Fruit fly (Drosophila melanogaster) whole organism, embryonic: ENCODE results near the gene Obp99b.
A peak's percentile ranks its signal among the peaks of the same experiment; 100 is the strongest.

Source experiments
- ATbp ChIP-seq: fragments of 200-800 bp; sonication (Bioruptor generic); optimal IDR thresholded peaks from 2 replicates; lab custom pipeline; 2017; ENCODE audit warnings: missing biosample characterization, mild to moderate bottlenecking, missing genetic modification characterization, missing genetic modification reagents
- Ada2b ChIP-seq: fragments of 200-800 bp; sonication (Bioruptor generic); IDR thresholded peaks from 2 replicates; pipeline ENCODE4 v1.3.6; 2022; ENCODE audit warnings: missing biosample characterization, missing genetic modification characterization
- BtbVII ChIP-seq: fragments of 200-800 bp; sonication (Bioruptor generic); optimal IDR thresholded peaks from 3 replicates; lab custom pipeline; 2017; ENCODE audit warnings: missing biosample characterization, mild to moderate bottlenecking, missing genetic modification characterization
- CG1024 ChIP-seq: fragments of 200-800 bp; sonication (Bioruptor generic); IDR thresholded peaks from 2 replicates; pipeline ENCODE4 v1.3.6; 2022; ENCODE audit warnings: missing biosample characterization, missing genetic modification characterization
- CG10274 ChIP-seq: fragments of 200-800 bp; sonication (Bioruptor generic); optimal IDR thresholded peaks from 3 replicates; lab custom pipeline; 2017; ENCODE audit warnings: missing biosample characterization, mild to moderate bottlenecking, missing genetic modification characterization
- CG1233 ChIP-seq: fragments of 200-800 bp; sonication (Bioruptor generic); optimal IDR thresholded peaks from 4 replicates; lab custom pipeline; 2018; ENCODE audit warnings: missing biosample characterization, mild to moderate bottlenecking, missing genetic modification characterization
- CG14014 ChIP-seq: fragments of 200-800 bp; sonication (Bioruptor generic); IDR thresholded peaks from 2 replicates; pipeline ENCODE4 v1.3.6; 2022; ENCODE audit warnings: missing biosample characterization, missing genetic modification characterization
- CG14965 ChIP-seq: fragments of 200-800 bp; sonication (Bioruptor generic); optimal IDR thresholded peaks from 2 replicates; lab custom pipeline; 2016; ENCODE audit warnings: missing biosample characterization, missing genetic modification characterization, borderline replicate concordance
- CG1792 ChIP-seq: fragments of 200-800 bp; sonication (Bioruptor generic); optimal IDR thresholded peaks from 2 replicates; lab custom pipeline; 2016; ENCODE audit warnings: missing biosample characterization, missing genetic modification characterization
- CG2202 ChIP-seq: fragments of 200-800 bp; sonication (Bioruptor generic); optimal IDR thresholded peaks from 2 replicates; lab custom pipeline; 2018; ENCODE audit warnings: missing biosample characterization, mild to moderate bottlenecking, missing genetic modification characterization
- CG30403 ChIP-seq: fragments of 200-800 bp; sonication (Bioruptor generic); optimal IDR thresholded peaks from 3 replicates; lab custom pipeline; 2016; ENCODE audit warnings: missing biosample characterization, missing genetic modification characterization
- CG31224 ChIP-seq: fragments of 200-800 bp; sonication (Bioruptor generic); IDR thresholded peaks from 2 replicates; pipeline ENCODE4 v1.3.6; 2022; ENCODE audit warnings: missing biosample characterization, missing genetic modification characterization
- CG31441 ChIP-seq: fragments of 200-800 bp; sonication (Bioruptor generic); IDR thresholded peaks from 2 replicates; pipeline ENCODE4 v1.3.6; 2022; ENCODE audit warnings: missing biosample characterization, missing genetic modification characterization
- CG43689 ChIP-seq: fragments of 200-800 bp; sonication (Bioruptor generic); IDR thresholded peaks from 2 replicates; pipeline ENCODE4 v1.3.6; 2022; ENCODE audit warnings: missing biosample characterization, missing genetic modification characterization
- CG4854 ChIP-seq: fragments of 200-800 bp; sonication (Bioruptor generic); optimal IDR thresholded peaks from 2 replicates; lab custom pipeline; 2016; ENCODE audit warnings: missing biosample characterization, missing genetic modification characterization, inconsistent platforms
- CG7556 ChIP-seq: fragments of 200-800 bp; sonication (Bioruptor generic); optimal IDR thresholded peaks from 2 replicates; lab custom pipeline; 2017; ENCODE audit warnings: missing biosample characterization, mild to moderate bottlenecking, missing genetic modification characterization
- CG9932 ChIP-seq: fragments of 200-800 bp; sonication (Bioruptor generic); IDR thresholded peaks from 2 replicates; pipeline ENCODE4 v1.3.6; 2022; ENCODE audit warnings: missing biosample characterization, missing genetic modification characterization
- D19B ChIP-seq: fragments of 200-800 bp; sonication (Bioruptor generic); optimal IDR thresholded peaks from 2 replicates; lab custom pipeline; 2017; ENCODE audit warnings: missing biosample characterization, mild to moderate bottlenecking, missing genetic modification characterization
- Doc3 ChIP-seq: fragments of 200-800 bp; sonication (Bioruptor generic); IDR thresholded peaks from 3 replicates; pipeline ENCODE4 v1.3.6; 2022; ENCODE audit warnings: missing biosample characterization, missing genetic modification characterization; ENCODE audit not compliant: partially characterized antibody
- Dref ChIP-seq: fragments of 200-800 bp; sonication (Bioruptor generic); IDR thresholded peaks from 2 replicates; pipeline ENCODE4 v1.3.6; 2022; ENCODE audit warnings: missing biosample characterization, missing genetic modification characterization
- Fer3 ChIP-seq: fragments of 200-800 bp; sonication (Bioruptor generic); optimal IDR thresholded peaks from 2 replicates; lab custom pipeline; 2018; ENCODE audit warnings: missing biosample characterization, mild to moderate bottlenecking, missing genetic modification characterization, moderate library complexity
- Hr51 ChIP-seq, 2 experiments: fragments of 200-800 bp; sonication (Bioruptor generic); optimal IDR thresholded peaks; 2 replicates in 1 of 2; 3 replicates in 1 of 2; lab custom pipeline; 2016 to 2018; ENCODE audit warnings: missing biosample characterization in 2 of 2, missing genetic modification characterization in 2 of 2, mild to moderate bottlenecking in 1 of 2, moderate library complexity in 1 of 2
- MTF-1 ChIP-seq: fragments of 200-800 bp; sonication (Bioruptor generic); optimal IDR thresholded peaks from 2 replicates; lab custom pipeline; 2018; ENCODE audit warnings: missing biosample characterization, mild to moderate bottlenecking, missing genetic modification characterization, borderline replicate concordance
- Med ChIP-seq: fragments of 200-800 bp; sonication (Bioruptor generic); peaks from one replicate; lab custom pipeline; 2016; ENCODE audit warnings: missing biosample characterization, missing genetic modification characterization, mild to moderate bottlenecking, inconsistent platforms, moderate library complexity
- Neu2 ChIP-seq: fragments of 200-800 bp; sonication (Bioruptor generic); optimal IDR thresholded peaks from 3 replicates; lab custom pipeline; 2016; ENCODE audit warnings: missing biosample characterization, missing genetic modification characterization, borderline replicate concordance
- aop ChIP-seq: fragments of 200-800 bp; sonication (Bioruptor generic); IDR thresholded peaks from 2 replicates; pipeline ENCODE4 v1.3.6; 2022; ENCODE audit warnings: missing biosample characterization, missing genetic modification characterization
- ase ChIP-seq: fragments of 200-800 bp; sonication (Bioruptor generic); IDR thresholded peaks from 3 replicates; pipeline ENCODE4 v1.3.6; 2022; ENCODE audit warnings: missing biosample characterization, missing genetic modification characterization
- bab2 ChIP-seq: fragments of 200-800 bp; sonication (Bioruptor generic); optimal IDR thresholded peaks from 2 replicates; lab custom pipeline; 2016; ENCODE audit warnings: missing biosample characterization, missing genetic modification characterization
- br ChIP-seq: fragments of >200 bp; optimal IDR thresholded peaks from 2 replicates; lab custom pipeline; 2017
- btn ChIP-seq: fragments of 200-800 bp; sonication (Bioruptor generic); optimal IDR thresholded peaks from 2 replicates; lab custom pipeline; 2016; ENCODE audit warnings: missing biosample characterization, missing genetic modification characterization
- chinmo ChIP-seq: fragments of 200-800 bp; sonication (Bioruptor generic); IDR thresholded peaks from 4 replicates; pipeline ENCODE4 v1.3.6; 2022; ENCODE audit warnings: missing biosample characterization, missing genetic modification characterization; ENCODE audit not compliant: partially characterized antibody
- chm ChIP-seq: fragments of 200-800 bp; sonication (Bioruptor generic); IDR thresholded peaks from 2 replicates; pipeline ENCODE4 v1.3.6; 2022; ENCODE audit warnings: missing biosample characterization, missing genetic modification characterization
- danr ChIP-seq: fragments of 200-800 bp; sonication (Bioruptor generic); IDR thresholded peaks from 2 replicates; pipeline ENCODE4 v1.3.6; 2022; ENCODE audit warnings: missing biosample characterization, missing genetic modification characterization
- exex ChIP-seq: fragments of 200-800 bp; sonication (Bioruptor generic); optimal IDR thresholded peaks from 4 replicates; lab custom pipeline; 2018; ENCODE audit warnings: missing biosample characterization, mild to moderate bottlenecking, missing genetic modification characterization, moderate library complexity
- fd3F ChIP-seq: fragments of 200-800 bp; sonication (Bioruptor generic); optimal IDR thresholded peaks from 2 replicates; lab custom pipeline; 2018; ENCODE audit warnings: missing biosample characterization, mild to moderate bottlenecking, missing genetic modification characterization, moderate library complexity
- gce ChIP-seq: fragments of 200-800 bp; sonication (Bioruptor generic); IDR thresholded peaks from 3 replicates; pipeline ENCODE4 v1.3.6; 2022; ENCODE audit warnings: missing biosample characterization, missing genetic modification characterization
- gem ChIP-seq: fragments of 200-800 bp; sonication (Bioruptor generic); optimal IDR thresholded peaks from 2 replicates; lab custom pipeline; 2019; ENCODE audit warnings: missing biosample characterization, mild to moderate bottlenecking, missing genetic modification characterization, moderate library complexity
- gt ChIP-seq: fragments of 200-800 bp; sonication (Bioruptor generic); IDR thresholded peaks from 2 replicates; pipeline ENCODE4 v1.3.6; 2022; ENCODE audit warnings: missing biosample characterization, missing genetic modification characterization
- hth ChIP-seq: fragments of >200 bp; optimal IDR thresholded peaks from 2 replicates; lab custom pipeline; 2017; ENCODE audit warnings: inconsistent platforms
- nau ChIP-seq: fragments of 200-800 bp; sonication (Bioruptor generic); optimal IDR thresholded peaks from 3 replicates; lab custom pipeline; 2017; ENCODE audit warnings: missing biosample characterization, mild to moderate bottlenecking, missing genetic modification characterization, missing genetic modification reagents
- nerfin-2 ChIP-seq: fragments of 200-800 bp; sonication (Bioruptor generic); IDR thresholded peaks from 2 replicates; pipeline ENCODE4 v1.3.6; 2022; ENCODE audit warnings: missing biosample characterization, missing genetic modification characterization; ENCODE audit not compliant: partially characterized antibody
- otp ChIP-seq: fragments of 200-800 bp; sonication (Bioruptor generic); IDR thresholded peaks from 3 replicates; pipeline ENCODE4, ENCODE4 v1.3.6; 2022; ENCODE audit warnings: missing biosample characterization, missing genetic modification characterization
- pb ChIP-seq: fragments of 200-800 bp; sonication (Bioruptor generic); optimal IDR thresholded peaks from 3 replicates; lab custom pipeline; 2016; ENCODE audit warnings: missing biosample characterization, missing genetic modification characterization
- peb ChIP-seq: fragments of 200-800 bp; sonication (Bioruptor generic); IDR thresholded peaks from 2 replicates; pipeline ENCODE4 v1.3.6; 2022; ENCODE audit warnings: missing biosample characterization, missing genetic modification characterization
- slou ChIP-seq: fragments of 200-800 bp; sonication (Bioruptor generic); optimal IDR thresholded peaks from 3 replicates; lab custom pipeline; 2016; ENCODE audit warnings: missing biosample characterization, missing genetic modification characterization
- sob ChIP-seq: fragments of 200-800 bp; sonication (Bioruptor generic); IDR thresholded peaks from 2 replicates; pipeline ENCODE4 v1.3.6; 2022; ENCODE audit warnings: missing biosample characterization, missing genetic modification characterization
- twi ChIP-seq: fragments of 200-800 bp; optimal IDR thresholded peaks from 2 replicates; lab custom pipeline; 2019; ENCODE audit warnings: missing biosample characterization, mild to moderate bottlenecking, missing genetic modification characterization, moderate library complexity
- vnd ChIP-seq: fragments of 200-800 bp; sonication (Bioruptor generic); IDR thresholded peaks from 3 replicates; pipeline ENCODE4 v1.3.6; 2022; ENCODE audit warnings: missing biosample characterization, missing genetic modification characterization; ENCODE audit not compliant: partially characterized antibody
- wor ChIP-seq: fragments of 200-800 bp; sonication (Bioruptor generic); IDR thresholded peaks from 2 replicates; pipeline ENCODE4 v1.3.6; 2022; ENCODE audit warnings: missing biosample characterization, missing genetic modification characterization
- zen ChIP-seq: fragments of 200-800 bp; sonication (Bioruptor generic); optimal IDR thresholded peaks from 3 replicates; lab custom pipeline; 2018; ENCODE audit warnings: missing biosample characterization, mild to moderate bottlenecking, missing genetic modification characterization, moderate library complexity
- zfh1 ChIP-seq: fragments of 200-800 bp; sonication (Bioruptor generic); IDR thresholded peaks from 3 replicates; pipeline ENCODE4 v1.3.6; 2022; ENCODE audit warnings: missing biosample characterization, missing genetic modification characterization

The Obp99b gene

DNA sequence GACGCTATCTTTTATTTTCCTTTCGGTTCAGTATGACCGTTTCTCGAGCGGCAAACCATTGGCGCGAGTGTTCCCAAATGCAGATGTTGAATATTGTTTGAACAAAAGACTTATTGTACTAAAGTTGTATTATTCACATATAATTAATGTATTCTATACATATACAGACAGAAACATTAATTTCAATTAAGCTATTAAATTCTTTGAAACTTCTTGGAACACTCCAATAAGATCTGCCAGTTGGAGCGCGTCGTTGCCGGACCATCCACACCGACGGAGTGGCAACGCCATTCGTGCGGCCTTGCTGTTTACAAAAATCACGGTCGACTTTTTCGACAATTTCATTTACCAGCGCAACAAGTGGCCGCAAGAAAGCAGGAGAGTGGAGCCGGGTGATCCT lies 28.4 kb upstream of the Obp99b start, which contains the start of the genes Wdr24 and IntS11 (continued):
- TF ChIP-seq CG14965 (GFP tag; lab: Kevin White, UChicago), result no peak
- TF ChIP-seq CG10274, result peak; percentile 23
- TF ChIP-seq CG1792, result peak; percentile 43
- TF ChIP-seq CG4854 (GFP tag; lab: Kevin White, UChicago), result peak; percentile 58
- peak; percentile 80 for TF ChIP-seq CG43689 (GFP tag; lab: Robert Waterston, UW)
- peak; percentile 94 for TF ChIP-seq CG14014 (GFP tag; lab: Robert Waterston, UW)
- TF ChIP-seq zfh1, result peak; percentile 81
- TF ChIP-seq br (lab: Kevin White, UChicago), result no peak
- peak; percentile 59 for TF ChIP-seq zen (tag; lab: Kevin White, UChicago)
- 0 out of 2 replicates have a peak, but pooled peaks have one; percentile 9 for TF ChIP-seq nerfin-2 (GFP tag; lab: Robert Waterston, UW)
- TF ChIP-seq nau (GFP tag; lab: Kevin White, UChicago), result no peak
- TF ChIP-seq peb (GFP tag; lab: Robert Waterston, UW), result peak; percentile 71
- peak; percentile 83 for TF ChIP-seq CG1233 (GFP tag; lab: Kevin White, UChicago)
- peak; percentile 97 for TF ChIP-seq CG9932 (GFP tag; lab: Robert Waterston, UW)
- TF ChIP-seq otp (GFP tag; lab: Robert Waterston, UW), result peak; percentile 65; the same call in 1 of the 3 replicates
- peak; percentile 57 for TF ChIP-seq slou (GFP tag; lab: Kevin White, UChicago)
- TF ChIP-seq CG1024 (GFP tag; lab: Robert Waterston, UW), result peak; percentile 59; the same call in 1 of the 2 replicates
- no peak for TF ChIP-seq pb (GFP tag; lab: Kevin White, UChicago)
- peak; percentile 60 for TF ChIP-seq exex
- TF ChIP-seq twi (tag; lab: Kevin White, UChicago), result peak; percentile 71
- TF ChIP-seq BtbVII (GFP tag; lab: Kevin White, UChicago), result peak; percentile 27
- no peak for TF ChIP-seq Neu2 (GFP tag; lab: Kevin White, UChicago)
- TF ChIP-seq ATbp (GFP tag; lab: Kevin White, UChicago), result no peak
- TF ChIP-seq CG30403 (GFP tag; lab: Kevin White, UChicago), result peak; percentile 86
- TF ChIP-seq CG31224 (GFP tag; lab: Robert Waterston, UW), result peak; percentile 88
- peak; percentile 52; the same call in 2 of the 3 replicates for TF ChIP-seq vnd (GFP tag; lab: Robert Waterston, UW)
- TF ChIP-seq gce (GFP tag; lab: Robert Waterston, UW), result peak; percentile 42; the same call in 1 of the 3 replicates
- TF ChIP-seq Med (GFP tag; lab: Kevin White, UChicago), result peak; percentile 96
- TF ChIP-seq Doc3 (GFP tag; lab: Robert Waterston, UW), result no peak
- 0 out of 4 replicates have a peak, but pooled peaks have one; percentile 57 for TF ChIP-seq chinmo (GFP tag; lab: Robert Waterston, UW)
- peak; percentile 90 for TF ChIP-seq danr (GFP tag; lab: Robert Waterston, UW)
- TF ChIP-seq CG7556 (GFP tag; lab: Kevin White, UChicago), result peak; percentile 71
- peak; percentile 68 for TF ChIP-seq gt (GFP tag; lab: Robert Waterston, UW)
- TF ChIP-seq btn, result no peak
- TF ChIP-seq Ada2b (GFP tag; lab: Robert Waterston, UW), result peak; percentile 84
- TF ChIP-seq CG31441 (GFP tag; lab: Robert Waterston, UW), result no peak; the same call in 1 of the 2 replicates
- TF ChIP-seq Fer3 (tag; lab: Kevin White, UChicago), result peak; percentile 92
- peak; percentile 86 for TF ChIP-seq ase (GFP tag; lab: Robert Waterston, UW)
- peak; percentile 69 for TF ChIP-seq wor
- peak; percentile 88 for TF ChIP-seq fd3F (GFP tag; lab: Kevin White, UChicago)
- peak; percentile 96 for TF ChIP-seq sob
- TF ChIP-seq gem (tag; lab: Kevin White, UChicago), result peak; percentile 89
- TF ChIP-seq Dref (GFP tag; lab: Robert Waterston, UW), result peak; percentile 43
- no peak for TF ChIP-seq hth (lab: Kevin White, UChicago)
- no peak for TF ChIP-seq MTF-1
- TF ChIP-seq CG2202 (tag; lab: Kevin White, UChicago), result peak; percentile 11
- TF ChIP-seq aop (GFP tag; lab: Robert Waterston, UW), result peak; percentile 14; the same call in 1 of the 2 replicates
- peak; percentile 79 for TF ChIP-seq bab2 (GFP tag; lab: Kevin White, UChicago)
- peak; percentile 69 for TF ChIP-seq chm (GFP tag; lab: Robert Waterston, UW)
- no peak for TF ChIP-seq D19B
- peak in 1 of 2 experiments; percentile 61 for TF ChIP-seq Hr51 (GFP tag; optimal IDR thresholded peaks at IDR 0.05; lab: Kevin White, UChicago)
